Worm (Caenorhabditis elegans) whole organism, midembryonic: ENCODE data around the gene F18A1.7.

ENCODE experiments used
- med-1 ChIP-seq: sonication (generic microtip); optimal IDR thresholded peaks from 2 replicates; lab custom pipeline; 2017; ENCODE audit warnings: missing genetic modification characterization, mild to moderate bottlenecking, missing compliant biosample characterization, antibody characterized with exemption, missing genetic modification reagents; ENCODE audit not compliant: insufficient read depth
- ztf-23 ChIP-seq: fragments of 200-800 bp; sonication (Bioruptor generic); IDR thresholded peaks from 2 replicates; pipeline ENCODE4 v1.3.6; 2022; ENCODE audit warnings: missing genetic modification reagents, missing genetic modification characterization, missing compliant biosample characterization

DNA sequence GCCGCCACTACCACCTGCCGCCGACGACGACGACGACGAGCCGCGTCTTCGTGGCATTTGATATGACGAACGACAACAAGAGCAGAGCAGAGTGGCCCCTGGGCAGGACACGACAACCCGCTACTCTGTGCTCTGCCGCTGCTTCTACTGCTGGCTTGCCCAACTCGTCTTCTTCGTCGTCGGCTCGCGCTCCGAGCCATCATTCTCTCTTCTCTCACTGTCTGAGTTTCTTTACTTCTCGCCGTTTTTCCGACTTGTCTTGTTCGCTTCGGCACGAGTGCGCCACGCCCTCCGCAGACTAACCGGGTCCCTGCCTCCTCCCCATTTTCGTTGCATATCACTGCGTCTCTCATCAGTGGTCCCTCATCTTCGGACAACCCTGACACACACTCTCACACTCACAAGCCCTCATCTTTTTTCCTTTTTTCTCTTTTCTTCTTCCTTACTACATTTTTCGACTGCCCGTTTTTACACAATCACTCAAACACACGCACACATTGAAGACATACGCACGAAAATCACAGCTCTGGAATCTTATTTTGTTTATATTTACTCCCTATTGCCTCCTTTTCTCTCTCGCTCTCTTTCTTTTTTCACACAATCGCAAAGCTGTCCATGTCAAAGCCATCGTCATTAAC lies 21.4 kb downstream of the F18A1.7 start:
- TF ChIP-seq ztf-23 (GFP tag; lab: Robert Waterston, UW) (no peak), med-1 (GFP tag; lab: Kevin White, UChicago) (no peak)
